Fruit fly (Drosophila melanogaster) whole organism, embryonic: ENCODE measurements around the gene Cyt-c1L.
A peak's percentile ranks its signal among the peaks of the same experiment; 100 is the strongest.

Experiments used
- BEAF-32 ChIP-seq: fragments of 200-800 bp; sonication (Bioruptor generic); optimal IDR thresholded peaks from 3 replicates; lab custom pipeline; 2017; ENCODE audit warnings: missing biosample characterization, missing genetic modification characterization, mild to moderate bottlenecking, moderate library complexity, missing genetic modification reagents
- Bdp1 ChIP-seq: fragments of 200-800 bp; sonication (Bioruptor generic); optimal IDR thresholded peaks from 3 replicates; lab custom pipeline; 2016; ENCODE audit warnings: missing biosample characterization, missing genetic modification characterization
- BtbVII ChIP-seq: fragments of 200-800 bp; sonication (Bioruptor generic); optimal IDR thresholded peaks from 3 replicates; lab custom pipeline; 2017; ENCODE audit warnings: missing biosample characterization, mild to moderate bottlenecking, missing genetic modification characterization
- CG10543 ChIP-seq: fragments of 200-800 bp; sonication (Bioruptor generic); optimal IDR thresholded peaks from 3 replicates; lab custom pipeline; 2017; ENCODE audit warnings: missing biosample characterization, mild to moderate bottlenecking, missing genetic modification characterization, moderate library complexity
- CG12769 ChIP-seq: fragments of 200-800 bp; sonication (Bioruptor generic); optimal IDR thresholded peaks from 2 replicates; lab custom pipeline; 2019; ENCODE audit warnings: missing biosample characterization, mild to moderate bottlenecking, missing genetic modification characterization, moderate library complexity
- CG14441 ChIP-seq: fragments of 200-800 bp; sonication (Bioruptor generic); IDR thresholded peaks from 2 replicates; pipeline ENCODE4 v1.3.6; 2022; ENCODE audit warnings: missing biosample characterization, missing genetic modification characterization
- CG15479 ChIP-seq: fragments of 200-800 bp; sonication (Bioruptor generic); optimal IDR thresholded peaks from 3 replicates; lab custom pipeline; 2019; ENCODE audit warnings: missing biosample characterization, mild to moderate bottlenecking, missing genetic modification characterization, moderate library complexity
- CG1647 ChIP-seq: fragments of 200-800 bp; sonication (Bioruptor generic); optimal IDR thresholded peaks from 3 replicates; lab custom pipeline; 2016; ENCODE audit warnings: missing biosample characterization, missing genetic modification characterization
- CG17385 ChIP-seq: fragments of 200-800 bp; sonication (Bioruptor generic); optimal IDR thresholded peaks from 3 replicates; lab custom pipeline; 2018; ENCODE audit warnings: missing biosample characterization, mild to moderate bottlenecking, missing genetic modification characterization
- CG18476 ChIP-seq: fragments of 200-800 bp; sonication (Bioruptor generic); optimal IDR thresholded peaks from 2 replicates; lab custom pipeline; 2016; ENCODE audit warnings: missing biosample characterization, mild to moderate bottlenecking, missing genetic modification characterization
- CG18599 ChIP-seq: fragments of 200-800 bp; sonication (Bioruptor generic); optimal IDR thresholded peaks from 3 replicates; lab custom pipeline; 2017; ENCODE audit warnings: missing biosample characterization, missing genetic modification characterization, mild to moderate bottlenecking, moderate library complexity, missing genetic modification reagents
- CG3726 ChIP-seq: fragments of 200-800 bp; sonication (Bioruptor generic); IDR thresholded peaks from 3 replicates; pipeline ENCODE4, ENCODE4 v1.3.6; 2022; ENCODE audit warnings: missing biosample characterization, missing genetic modification characterization
- CG3838 ChIP-seq: fragments of 200-800 bp; sonication (Bioruptor generic); optimal IDR thresholded peaks from 3 replicates; lab custom pipeline; 2016; ENCODE audit warnings: missing biosample characterization, missing genetic modification characterization
- CG6791 ChIP-seq: fragments of 200-800 bp; sonication (Bioruptor generic); IDR thresholded peaks from 3 replicates; pipeline ENCODE4 v1.3.6; 2022; ENCODE audit warnings: missing biosample characterization, missing genetic modification characterization; ENCODE audit not compliant: partially characterized antibody
- CG7372 ChIP-seq: fragments of 200-800 bp; sonication (Bioruptor generic); IDR thresholded peaks from 2 replicates; pipeline ENCODE4 v1.3.6; 2022; ENCODE audit warnings: missing biosample characterization, missing genetic modification characterization
- CG7556 ChIP-seq: fragments of 200-800 bp; sonication (Bioruptor generic); optimal IDR thresholded peaks from 2 replicates; lab custom pipeline; 2017; ENCODE audit warnings: missing biosample characterization, mild to moderate bottlenecking, missing genetic modification characterization
- CG7963 ChIP-seq: fragments of 200-800 bp; sonication (Bioruptor generic); IDR thresholded peaks from 3 replicates; pipeline ENCODE4 v1.3.6; 2022; ENCODE audit warnings: missing biosample characterization, missing genetic modification characterization; ENCODE audit not compliant: partially characterized antibody
- Dad ChIP-seq: fragments of 200-800 bp; sonication (Bioruptor generic); optimal IDR thresholded peaks from 3 replicates; lab custom pipeline; 2016; ENCODE audit warnings: missing biosample characterization, missing genetic modification characterization
- Dfd ChIP-seq, 2 experiments: fragments of >200 bp; optimal IDR thresholded peaks; 2 replicates each; lab custom pipeline; 2017; ENCODE audit warnings: missing biosample characterization in 2 of 2, missing genetic modification characterization in 2 of 2
- Ets65A ChIP-seq: fragments of 200-800 bp; sonication (Bioruptor generic); peaks from one replicate; lab custom pipeline; 2016; ENCODE audit warnings: missing biosample characterization, missing genetic modification characterization
- HmgZ ChIP-seq: fragments of 200-800 bp; sonication (Bioruptor generic); optimal IDR thresholded peaks from 2 replicates; lab custom pipeline; 2018; ENCODE audit warnings: missing biosample characterization, mild to moderate bottlenecking, missing genetic modification characterization
- Meics ChIP-seq: fragments of 200-800 bp; sonication (Bioruptor generic); optimal IDR thresholded peaks from 2 replicates; lab custom pipeline; 2017; ENCODE audit warnings: missing biosample characterization, mild to moderate bottlenecking, missing genetic modification characterization
- NK7.1 ChIP-seq: fragments of 200-800 bp; sonication (Bioruptor generic); optimal IDR thresholded peaks from 3 replicates; lab custom pipeline; 2016; ENCODE audit warnings: missing biosample characterization, missing genetic modification characterization
- Neu2 ChIP-seq: fragments of 200-800 bp; sonication (Bioruptor generic); optimal IDR thresholded peaks from 3 replicates; lab custom pipeline; 2016; ENCODE audit warnings: missing biosample characterization, missing genetic modification characterization, borderline replicate concordance
- Oaz ChIP-seq: fragments of 200-800 bp; sonication (Bioruptor generic); IDR thresholded peaks from 2 replicates; pipeline ENCODE4 v1.3.6; 2022; ENCODE audit warnings: missing biosample characterization, missing genetic modification characterization
- Ssrp ChIP-seq: fragments of 200-800 bp; sonication (Bioruptor generic); optimal IDR thresholded peaks from 2 replicates; lab custom pipeline; 2018; ENCODE audit warnings: missing biosample characterization, mild to moderate bottlenecking, missing genetic modification characterization, moderate library complexity
- bab2 ChIP-seq: fragments of 200-800 bp; sonication (Bioruptor generic); optimal IDR thresholded peaks from 2 replicates; lab custom pipeline; 2016; ENCODE audit warnings: missing biosample characterization, missing genetic modification characterization
- bowl ChIP-seq: fragments of 200-800 bp; sonication (Bioruptor generic); IDR thresholded peaks from 2 replicates; pipeline ENCODE4 v1.3.6; 2022; ENCODE audit warnings: missing biosample characterization, missing genetic modification characterization
- cad ChIP-seq: fragments of >200 bp; optimal IDR thresholded peaks from 2 replicates; lab custom pipeline; 2017; ENCODE audit warnings: missing biosample characterization, missing genetic modification characterization
- chm ChIP-seq: fragments of 200-800 bp; sonication (Bioruptor generic); IDR thresholded peaks from 2 replicates; pipeline ENCODE4 v1.3.6; 2022; ENCODE audit warnings: missing biosample characterization, missing genetic modification characterization
- crc ChIP-seq: fragments of 200-800 bp; sonication (Bioruptor generic); optimal IDR thresholded peaks from 2 replicates; lab custom pipeline; 2016; ENCODE audit warnings: missing biosample characterization, missing genetic modification characterization
- crp ChIP-seq, 2 experiments: fragments of 200-800 bp; sonication (Bioruptor generic); optimal IDR thresholded peaks; 2 replicates in 1 of 2; 3 replicates in 1 of 2; lab custom pipeline; 2017; ENCODE audit warnings: missing biosample characterization in 2 of 2, missing genetic modification characterization in 2 of 2, mild to moderate bottlenecking in 1 of 2, moderate library complexity in 1 of 2
- cwo ChIP-seq: fragments of 200-800 bp; sonication (Bioruptor generic); optimal IDR thresholded peaks from 3 replicates; lab custom pipeline; 2017; ENCODE audit warnings: missing biosample characterization, missing genetic modification characterization, mild to moderate bottlenecking, moderate library complexity, missing genetic modification reagents
- emc ChIP-seq: fragments of 200-800 bp; sonication (Bioruptor generic); optimal IDR thresholded peaks from 2 replicates; lab custom pipeline; 2016; ENCODE audit warnings: missing biosample characterization, missing genetic modification characterization
- ewg ChIP-seq: fragments of 200-800 bp; sonication (Bioruptor generic); optimal IDR thresholded peaks from 3 replicates; lab custom pipeline; 2017; ENCODE audit warnings: mild to moderate bottlenecking, missing biosample characterization, missing genetic modification reagents, missing genetic modification characterization
- fu2 ChIP-seq: fragments of 200-800 bp; sonication (Bioruptor generic); optimal IDR thresholded peaks from 2 replicates; lab custom pipeline; 2016; ENCODE audit warnings: missing biosample characterization, missing genetic modification characterization
- gfzf ChIP-seq: fragments of 200-800 bp; sonication (Bioruptor generic); optimal IDR thresholded peaks from 2 replicates; lab custom pipeline; 2016; ENCODE audit warnings: missing biosample characterization, mild to moderate bottlenecking, missing genetic modification characterization, moderate library complexity
- ham ChIP-seq: fragments of 200-800 bp; sonication (Bioruptor generic); IDR thresholded peaks from 2 replicates; pipeline ENCODE4 v1.3.6; 2022; ENCODE audit warnings: missing biosample characterization, missing genetic modification characterization
- kah ChIP-seq: fragments of 200-800 bp; sonication (Bioruptor generic); optimal IDR thresholded peaks from 2 replicates; lab custom pipeline; 2018; ENCODE audit warnings: missing biosample characterization, mild to moderate bottlenecking, missing genetic modification characterization
- oc ChIP-seq: fragments of 200-800 bp; sonication (Bioruptor generic); optimal IDR thresholded peaks from 2 replicates; lab custom pipeline; 2018; ENCODE audit warnings: missing biosample characterization, mild to moderate bottlenecking, missing genetic modification characterization, moderate library complexity
- pho ChIP-seq: fragments of 200-800 bp; sonication (Bioruptor generic); optimal IDR thresholded peaks from 2 replicates; lab custom pipeline; 2016; ENCODE audit warnings: missing biosample characterization, missing genetic modification characterization
- psq ChIP-seq: fragments of 200-800 bp; sonication (Bioruptor generic); optimal IDR thresholded peaks from 2 replicates; lab custom pipeline; 2017; ENCODE audit warnings: missing biosample characterization, missing genetic modification characterization
- pum ChIP-seq: fragments of 200-800 bp; sonication (Bioruptor generic); optimal IDR thresholded peaks from 2 replicates; lab custom pipeline; 2016; ENCODE audit warnings: missing biosample characterization, missing genetic modification characterization
- sna ChIP-seq: fragments of 200-800 bp; sonication (Bioruptor generic); IDR thresholded peaks from 2 replicates; pipeline ENCODE4 v1.3.6; 2022; ENCODE audit warnings: missing biosample characterization, missing genetic modification characterization; ENCODE audit not compliant: partially characterized antibody
- tio ChIP-seq: fragments of 200-800 bp; sonication (Bioruptor generic); optimal IDR thresholded peaks from 2 replicates; lab custom pipeline; 2017; ENCODE audit warnings: missing biosample characterization, missing genetic modification characterization, inconsistent platforms

Gene Cyt-c1L

dm6 chr3R:29214262-29214661 is 10.3 kb upstream of the Cyt-c1L start (continued):
- TF ChIP-seq ham = peak; percentile 95
- TF ChIP-seq bab2 = peak; percentile 99
- TF ChIP-seq Neu2 (GFP tag; lab: Kevin White, UChicago) = peak; percentile 98
- peak; percentile 90 for TF ChIP-seq CG15479 (GFP tag; lab: Kevin White, UChicago)
- peak; percentile 36 for TF ChIP-seq cad (GFP tag; lab: Kevin White, UChicago)
- TF ChIP-seq sna (GFP tag; lab: Robert Waterston, UW) = no peak
- TF ChIP-seq fu2 (GFP tag; lab: Kevin White, UChicago) = peak; percentile 97
- peak; percentile 99 for TF ChIP-seq CG18599 (GFP tag; lab: Kevin White, UChicago)
- no peak for TF ChIP-seq CG7963 (GFP tag; lab: Robert Waterston, UW)
- peak; percentile 98 for TF ChIP-seq CG3838
- peak; percentile 98 for TF ChIP-seq CG12769 (tag; lab: Kevin White, UChicago)
- TF ChIP-seq CG6791 (GFP tag; lab: Robert Waterston, UW) = no peak; the same call in 1 of the 3 replicates
- TF ChIP-seq kah (GFP tag; lab: Kevin White, UChicago) = peak; percentile 97
- no peak for TF ChIP-seq Dfd (GFP tag; optimal IDR thresholded peaks at IDR 0.05; lab: Kevin White, UChicago)
- TF ChIP-seq CG18476 (GFP tag; lab: Kevin White, UChicago) = peak; percentile 99
- peak; percentile 99 for TF ChIP-seq crc (GFP tag; lab: Kevin White, UChicago)
- TF ChIP-seq cwo (GFP tag; lab: Kevin White, UChicago) = peak; percentile 98
- peak; percentile 24 to 76 for TF ChIP-seq crp (GFP tag; optimal IDR thresholded peaks at IDR 0.05; lab: Kevin White, UChicago)
- TF ChIP-seq Meics (GFP tag; lab: Kevin White, UChicago) = peak; percentile 99
- peak; percentile 99 for TF ChIP-seq Dad (GFP tag; lab: Kevin White, UChicago)
- TF ChIP-seq psq = peak; percentile 95
- TF ChIP-seq CG7556 = peak; percentile 99
- TF ChIP-seq CG7372 (GFP tag; lab: Robert Waterston, UW) = peak; percentile 99
- TF ChIP-seq BtbVII = peak; percentile 99
- TF ChIP-seq bowl = peak; percentile 99
- TF ChIP-seq CG3726 = peak; percentile 99
- TF ChIP-seq CG14441 (GFP tag; lab: Robert Waterston, UW) = peak; percentile 99
- TF ChIP-seq HmgZ (tag; lab: Kevin White, UChicago) = peak; percentile 99
- TF ChIP-seq emc (GFP tag; lab: Kevin White, UChicago) = peak; percentile 97
- peak; percentile 99 for TF ChIP-seq pum (GFP tag; lab: Kevin White, UChicago)
- peak; percentile 99 for TF ChIP-seq pho (GFP tag; lab: Kevin White, UChicago)
- peak; percentile 42 for TF ChIP-seq BEAF-32
- peak; percentile 99 for TF ChIP-seq Oaz (GFP tag; lab: Robert Waterston, UW)
- peak; percentile 99 for TF ChIP-seq tio (GFP tag; lab: Kevin White, UChicago)
- peak; percentile 99 for TF ChIP-seq CG1647 (GFP tag; lab: Kevin White, UChicago)
- TF ChIP-seq CG10543 = peak; percentile 99
- TF ChIP-seq Ssrp = peak; percentile 98
- peak; percentile 99 for TF ChIP-seq NK7.1
- TF ChIP-seq Bdp1 (GFP tag; lab: Kevin White, UChicago) = peak; percentile 95
- peak; percentile 99 for TF ChIP-seq oc (tag; lab: Kevin White, UChicago)

- TF ChIP-seq CG17385 (peak; percentile 31), gfzf (GFP tag; lab: Kevin White, UChicago) (no peak), Ets65A (GFP tag; lab: Kevin White, UChicago) (peak; percentile 85), chm (GFP tag; lab: Robert Waterston, UW) (0 out of 2 replicates have a peak, but pooled peaks have one; percentile 22), ewg (GFP tag; lab: Kevin White, UChicago) (peak; percentile 6)
- TF ChIP-seq, all 482 proteins: peak for 4
Observed at dm6 chr3R:29213416-29213815, 9.5 kb upstream of the Cyt-c1L start.
